Fruit fly (Drosophila melanogaster) whole organism, embryonic: ENCODE data around the gene SecS.

Experiments used
- Abd-B ChIP-seq: fragments of 200-800 bp; sonication (Bioruptor generic); optimal IDR thresholded peaks from 2 replicates; lab custom pipeline; 2018; ENCODE audit warnings: missing biosample characterization, mild to moderate bottlenecking, missing genetic modification characterization, moderate library complexity
- Antp ChIP-seq: fragments of 200-800 bp; sonication (Bioruptor generic); optimal IDR thresholded peaks from 3 replicates; lab custom pipeline; 2016; ENCODE audit warnings: missing biosample characterization, missing genetic modification characterization
- Atf-2 ChIP-seq: fragments of 200-800 bp; sonication (Bioruptor generic); optimal IDR thresholded peaks from 2 replicates; lab custom pipeline; 2016; ENCODE audit warnings: missing biosample characterization, missing genetic modification characterization
- Awh ChIP-seq: fragments of 200-800 bp; sonication (Bioruptor generic); IDR thresholded peaks from 2 replicates; pipeline ENCODE4, ENCODE4 v1.3.6; 2022; ENCODE audit warnings: missing biosample characterization, missing genetic modification characterization
- BEAF-32 ChIP-seq: fragments of 200-800 bp; sonication (Bioruptor generic); optimal IDR thresholded peaks from 3 replicates; lab custom pipeline; 2017; ENCODE audit warnings: missing biosample characterization, missing genetic modification characterization, mild to moderate bottlenecking, moderate library complexity, missing genetic modification reagents
- CG10147 ChIP-seq: fragments of 200-800 bp; sonication (Bioruptor generic); optimal IDR thresholded peaks from 2 replicates; lab custom pipeline; 2019; ENCODE audit warnings: missing biosample characterization, mild to moderate bottlenecking, missing genetic modification characterization, moderate library complexity
- CG10321 ChIP-seq: fragments of 200-800 bp; sonication (Bioruptor generic); IDR thresholded peaks from 2 replicates; pipeline ENCODE4 v1.3.6; 2022; ENCODE audit warnings: missing biosample characterization, missing genetic modification characterization
- CG10654 ChIP-seq: fragments of 200-800 bp; sonication (Bioruptor generic); optimal IDR thresholded peaks from 2 replicates; lab custom pipeline; 2016; ENCODE audit warnings: missing biosample characterization, missing genetic modification characterization
- CG10959 ChIP-seq: fragments of 200-800 bp; sonication (Bioruptor generic); IDR thresholded peaks from 2 replicates; pipeline ENCODE4 v1.3.6; 2022; ENCODE audit warnings: missing biosample characterization, missing genetic modification characterization
- CG10979 ChIP-seq: fragments of 200-800 bp; sonication (Bioruptor generic); optimal IDR thresholded peaks from 2 replicates; lab custom pipeline; 2018; ENCODE audit warnings: missing biosample characterization, mild to moderate bottlenecking, missing genetic modification characterization, moderate library complexity
- CG13424 ChIP-seq: fragments of 200-800 bp; sonication (Bioruptor generic); optimal IDR thresholded peaks from 2 replicates; lab custom pipeline; 2019; ENCODE audit warnings: missing biosample characterization, mild to moderate bottlenecking, missing genetic modification characterization, moderate library complexity
- CG15601 ChIP-seq: fragments of 200-800 bp; sonication (Bioruptor generic); optimal IDR thresholded peaks from 3 replicates; lab custom pipeline; 2019; ENCODE audit warnings: missing biosample characterization, mild to moderate bottlenecking, missing genetic modification characterization, moderate library complexity
- CG17359 ChIP-seq: fragments of 200-800 bp; sonication (Bioruptor generic); optimal IDR thresholded peaks from 3 replicates; lab custom pipeline; 2018; ENCODE audit warnings: missing biosample characterization, mild to moderate bottlenecking, missing genetic modification characterization, moderate library complexity
- CG17568 ChIP-seq: fragments of 200-800 bp; sonication (Bioruptor generic); optimal IDR thresholded peaks from 2 replicates; lab custom pipeline; 2018; ENCODE audit warnings: missing biosample characterization, mild to moderate bottlenecking, missing genetic modification characterization, moderate library complexity
- CG18619 ChIP-seq: fragments of 200-800 bp; sonication (Bioruptor generic); optimal IDR thresholded peaks from 3 replicates; lab custom pipeline; 2017; ENCODE audit warnings: missing biosample characterization, mild to moderate bottlenecking, missing genetic modification characterization
- CG2116 ChIP-seq: fragments of 200-800 bp; sonication (Bioruptor generic); optimal IDR thresholded peaks from 3 replicates; lab custom pipeline; 2018; ENCODE audit warnings: missing biosample characterization, mild to moderate bottlenecking, missing genetic modification characterization
- CG31224 ChIP-seq: fragments of 200-800 bp; sonication (Bioruptor generic); IDR thresholded peaks from 2 replicates; pipeline ENCODE4 v1.3.6; 2022; ENCODE audit warnings: missing biosample characterization, missing genetic modification characterization
- CG34224 ChIP-seq: fragments of 200-800 bp; sonication (Bioruptor generic); IDR thresholded peaks from 3 replicates; pipeline ENCODE4 v1.3.6; 2022; ENCODE audit warnings: missing biosample characterization, missing genetic modification characterization; ENCODE audit not compliant: partially characterized antibody
- CG4820 ChIP-seq: fragments of 200-800 bp; sonication (Bioruptor generic); optimal IDR thresholded peaks from 3 replicates; lab custom pipeline; 2016; ENCODE audit warnings: missing biosample characterization, missing genetic modification characterization
- CG5180 ChIP-seq: fragments of 200-800 bp; sonication (Bioruptor generic); optimal IDR thresholded peaks from 3 replicates; lab custom pipeline; 2017; ENCODE audit warnings: missing biosample characterization, missing genetic modification characterization, mild to moderate bottlenecking, moderate library complexity, missing genetic modification reagents
- CG7556 ChIP-seq: fragments of 200-800 bp; sonication (Bioruptor generic); optimal IDR thresholded peaks from 2 replicates; lab custom pipeline; 2017; ENCODE audit warnings: missing biosample characterization, mild to moderate bottlenecking, missing genetic modification characterization
- CG8281 ChIP-seq: fragments of 200-800 bp; sonication (Bioruptor generic); optimal IDR thresholded peaks from 2 replicates; lab custom pipeline; 2018; ENCODE audit warnings: missing biosample characterization, mild to moderate bottlenecking, missing genetic modification characterization, moderate library complexity
- CG8924 ChIP-seq: fragments of 200-800 bp; optimal IDR thresholded peaks from 3 replicates; lab custom pipeline; 2019; ENCODE audit warnings: missing biosample characterization, mild to moderate bottlenecking, missing genetic modification characterization, moderate library complexity
- CoRest ChIP-seq: fragments of 200-800 bp; sonication (Bioruptor generic); optimal IDR thresholded peaks from 3 replicates; lab custom pipeline; 2018; ENCODE audit warnings: missing biosample characterization, mild to moderate bottlenecking, missing genetic modification characterization, moderate library complexity
- Fer3 ChIP-seq: fragments of 200-800 bp; sonication (Bioruptor generic); optimal IDR thresholded peaks from 2 replicates; lab custom pipeline; 2018; ENCODE audit warnings: missing biosample characterization, mild to moderate bottlenecking, missing genetic modification characterization, moderate library complexity
- Gsc ChIP-seq: fragments of 200-800 bp; sonication (Bioruptor generic); IDR thresholded peaks from 2 replicates; pipeline ENCODE4 v1.3.6; 2022; ENCODE audit warnings: missing biosample characterization, missing genetic modification characterization
- HLH54F ChIP-seq: fragments of 200-800 bp; sonication (Bioruptor generic); optimal IDR thresholded peaks from 3 replicates; lab custom pipeline; 2016; ENCODE audit warnings: missing biosample characterization, missing genetic modification characterization
- Hey ChIP-seq: fragments of 200-800 bp; sonication (Bioruptor generic); optimal IDR thresholded peaks from 3 replicates; lab custom pipeline; 2018; ENCODE audit warnings: missing biosample characterization, mild to moderate bottlenecking, missing genetic modification characterization
- Rfx ChIP-seq: fragments of 200-800 bp; sonication (Bioruptor generic); IDR thresholded peaks from 2 replicates; pipeline ENCODE4 v1.3.6; 2022; ENCODE audit warnings: missing biosample characterization, missing genetic modification characterization
- Sry-δ ChIP-seq: fragments of 200-800 bp; sonication (Bioruptor generic); optimal IDR thresholded peaks from 2 replicates; lab custom pipeline; 2016; ENCODE audit warnings: missing biosample characterization, missing genetic modification characterization
- Ssrp ChIP-seq: fragments of 200-800 bp; sonication (Bioruptor generic); optimal IDR thresholded peaks from 2 replicates; lab custom pipeline; 2018; ENCODE audit warnings: missing biosample characterization, mild to moderate bottlenecking, missing genetic modification characterization, moderate library complexity
- Tbp ChIP-seq: fragments of >200 bp; optimal IDR thresholded peaks from 2 replicates; lab custom pipeline; 2018; ENCODE audit warnings: missing biosample characterization, missing genetic modification characterization
- az2 ChIP-seq: fragments of 200-800 bp; sonication (Bioruptor generic); optimal IDR thresholded peaks from 3 replicates; lab custom pipeline; 2016; ENCODE audit warnings: missing biosample characterization, missing genetic modification characterization
- bigmax ChIP-seq: fragments of 200-800 bp; sonication (Bioruptor generic); optimal IDR thresholded peaks from 2 replicates; lab custom pipeline; 2018; ENCODE audit warnings: missing biosample characterization, mild to moderate bottlenecking, missing genetic modification characterization
- cad ChIP-seq: fragments of >200 bp; optimal IDR thresholded peaks from 2 replicates; lab custom pipeline; 2017; ENCODE audit warnings: missing biosample characterization, missing genetic modification characterization
- chn ChIP-seq: fragments of 200-800 bp; sonication (Bioruptor generic); optimal IDR thresholded peaks from 2 replicates; lab custom pipeline; 2016; ENCODE audit warnings: missing biosample characterization, missing genetic modification characterization
- crp ChIP-seq, 2 experiments: fragments of 200-800 bp; sonication (Bioruptor generic); optimal IDR thresholded peaks; 2 replicates in 1 of 2; 3 replicates in 1 of 2; lab custom pipeline; 2017; ENCODE audit warnings: missing biosample characterization in 2 of 2, missing genetic modification characterization in 2 of 2, mild to moderate bottlenecking in 1 of 2, moderate library complexity in 1 of 2
- en ChIP-seq: fragments of 200-800 bp; sonication (Bioruptor generic); optimal IDR thresholded peaks from 2 replicates; lab custom pipeline; 2016; ENCODE audit warnings: missing biosample characterization, missing genetic modification characterization
- eve ChIP-seq, 2 experiments: fragments of >200 bp; optimal IDR thresholded peaks; 2 replicates each; lab custom pipeline; 2017; ENCODE audit warnings: missing biosample characterization in 2 of 2, missing genetic modification characterization in 2 of 2
- gfzf ChIP-seq: fragments of 200-800 bp; sonication (Bioruptor generic); optimal IDR thresholded peaks from 2 replicates; lab custom pipeline; 2016; ENCODE audit warnings: missing biosample characterization, mild to moderate bottlenecking, missing genetic modification characterization, moderate library complexity
- hkb ChIP-seq, 2 experiments: fragments of 200-800 bp in 1 of 2; fragments of >200 bp in 1 of 2; sonication (Bioruptor generic) in 1 of 2; IDR thresholded peaks in 1 of 2; optimal IDR thresholded peaks in 1 of 2; 2 replicates each; pipeline versions ENCODE4 v1.3.6 to Lab custom; 2017 to 2022; ENCODE audit warnings: missing biosample characterization in 1 of 2, missing genetic modification characterization in 1 of 2
- ind ChIP-seq: fragments of 200-800 bp; sonication (Bioruptor generic); optimal IDR thresholded peaks from 3 replicates; lab custom pipeline; 2016; ENCODE audit warnings: missing biosample characterization, missing genetic modification characterization
- kni ChIP-seq: fragments of 200-800 bp; sonication (Bioruptor generic); optimal IDR thresholded peaks from 3 replicates; lab custom pipeline; 2017; ENCODE audit warnings: mild to moderate bottlenecking, missing biosample characterization, missing genetic modification reagents, missing genetic modification characterization
- p53 ChIP-seq: fragments of 200-800 bp; sonication (Bioruptor generic); optimal IDR thresholded peaks from 2 replicates; lab custom pipeline; 2016; ENCODE audit warnings: missing biosample characterization, missing genetic modification characterization
- repo ChIP-seq: fragments of 200-800 bp; sonication (Bioruptor generic); optimal IDR thresholded peaks from 2 replicates; lab custom pipeline; 2016; ENCODE audit warnings: missing biosample characterization, missing genetic modification characterization
- salm ChIP-seq: fragments of 200-800 bp; sonication (Bioruptor generic); optimal IDR thresholded peaks from 2 replicates; lab custom pipeline; 2018; ENCODE audit warnings: missing biosample characterization, mild to moderate bottlenecking, missing genetic modification characterization
- slp2 ChIP-seq: fragments of 200-800 bp; sonication (Bioruptor generic); optimal IDR thresholded peaks from 2 replicates; lab custom pipeline; 2016; ENCODE audit warnings: missing biosample characterization, missing genetic modification characterization
- tio ChIP-seq: fragments of 200-800 bp; sonication (Bioruptor generic); optimal IDR thresholded peaks from 2 replicates; lab custom pipeline; 2017; ENCODE audit warnings: missing biosample characterization, missing genetic modification characterization, inconsistent platforms
- twi ChIP-seq: fragments of 200-800 bp; optimal IDR thresholded peaks from 2 replicates; lab custom pipeline; 2019; ENCODE audit warnings: missing biosample characterization, mild to moderate bottlenecking, missing genetic modification characterization, moderate library complexity
- wor ChIP-seq: fragments of 200-800 bp; sonication (Bioruptor generic); IDR thresholded peaks from 2 replicates; pipeline ENCODE4 v1.3.6; 2022; ENCODE audit warnings: missing biosample characterization, missing genetic modification characterization

SecS gene

dm6 chr3R:5601044-5601523 lies at the start of gene SecS, which contains the start of gene kra (continued):
- TF ChIP-seq kni (GFP tag; lab: Kevin White, UChicago) (no peak), tio (GFP tag; lab: Kevin White, UChicago) (no peak), chn (GFP tag; lab: Kevin White, UChicago) (peak; percentile 67), p53 (GFP tag; lab: Kevin White, UChicago) (no peak), CoRest (tag; lab: Kevin White, UChicago) (peak; percentile 79), cad (no peak), Tbp (GFP tag; lab: Kevin White, UChicago) (no peak), BEAF-32 (GFP tag; lab: Kevin White, UChicago) (peak; percentile 59), CG17568 (GFP tag; lab: Kevin White, UChicago) (no peak), crp (GFP tag; optimal IDR thresholded peaks at IDR 0.05; lab: Kevin White, UChicago) (peak in 1 of 2 experiments; percentile 17), CG10147 (peak; percentile 54), en (GFP tag; lab: Kevin White, UChicago) (no peak), twi (tag; lab: Kevin White, UChicago) (peak; percentile 27), CG15601 (tag; lab: Kevin White, UChicago) (peak; percentile 50), CG7556 (GFP tag; lab: Kevin White, UChicago) (peak; percentile 62), hkb (optimal IDR thresholded peaks at IDR 0.05; lab: Kevin White, UChicago) (peak; percentile 84), hkb (GFP tag; IDR thresholded peaks at IDR 0.05; lab: Robert Waterston, UW) (no peak), CG10959 (GFP tag; lab: Robert Waterston, UW) (no peak), CG8281 (tag; lab: Kevin White, UChicago) (no peak), CG34224 (no peak), Atf-2 (GFP tag; lab: Kevin White, UChicago) (peak; percentile 7), eve (GFP tag; optimal IDR thresholded peaks at IDR 0.05; lab: Kevin White, UChicago) (no peak), CG31224 (GFP tag; lab: Robert Waterston, UW) (no peak), Sry-δ (GFP tag; lab: Kevin White, UChicago) (peak; percentile 62), gfzf (GFP tag; lab: Kevin White, UChicago) (peak; percentile 95), ind (GFP tag; lab: Kevin White, UChicago) (peak; percentile 65), slp2 (GFP tag; lab: Kevin White, UChicago) (peak; percentile 36), Awh (no peak), HLH54F (GFP tag; lab: Kevin White, UChicago) (peak; percentile 53), salm (tag; lab: Kevin White, UChicago) (no peak), Rfx (GFP tag; lab: Robert Waterston, UW) (no peak), CG10654 (peak; percentile 62), az2 (GFP tag; lab: Kevin White, UChicago) (peak; percentile 66), Gsc (no peak), CG18619 (GFP tag; lab: Kevin White, UChicago) (peak; percentile 51), CG8924 (tag; lab: Kevin White, UChicago) (peak; percentile 48), CG10321 (no peak), Abd-B (GFP tag; lab: Kevin White, UChicago) (no peak), CG2116 (GFP tag; lab: Kevin White, UChicago) (peak; percentile 78), wor (no peak), Ssrp (peak; percentile 22), CG4820 (GFP tag; lab: Kevin White, UChicago) (peak; percentile 57), Hey (tag; lab: Kevin White, UChicago) (no peak), Fer3 (tag; lab: Kevin White, UChicago) (peak; percentile 57), CG5180 (GFP tag; lab: Kevin White, UChicago) (peak; percentile 11), CG10979 (peak; percentile 46), CG13424 (tag; lab: Kevin White, UChicago) (peak; percentile 77), bigmax (GFP tag; lab: Kevin White, UChicago) (peak; percentile 53), Antp (GFP tag; lab: Kevin White, UChicago) (peak; percentile 35), repo (GFP tag; lab: Kevin White, UChicago) (no peak), CG17359 (tag; lab: Kevin White, UChicago) (peak; percentile 34)
